Worm (Caenorhabditis elegans): ENCODE measurements around the gene F14H3.15.

F14H3.15 gene

DNA sequence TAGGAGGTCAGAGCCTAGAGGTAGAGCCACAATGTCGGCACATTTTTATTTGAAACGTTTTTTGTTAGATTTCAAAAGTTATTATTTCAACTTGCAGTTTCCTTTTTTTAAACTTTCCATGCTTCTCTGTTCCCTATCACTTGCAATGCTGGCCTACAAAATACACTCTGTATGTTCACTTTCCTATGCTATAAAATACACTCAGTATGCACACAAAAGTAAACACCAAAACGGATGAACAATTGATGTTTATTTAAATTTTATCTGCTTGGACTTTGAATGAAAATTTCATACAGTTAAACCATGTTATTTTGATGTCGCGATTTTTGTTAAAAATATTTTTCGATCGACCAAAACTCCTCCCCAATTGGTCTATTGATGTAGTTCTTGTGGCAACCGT lies 20.6 kb upstream of the F14H3.15 start:
- TF ChIP-seq mab-9 (GFP tag; IDR thresholded peaks at IDR 0.05) (no peak), fkh-8 (tag; optimal IDR thresholded peaks at IDR 0.05) (no peak), vab-15 (tag; optimal IDR thresholded peaks at IDR 0.05) (no peak), pqm-1 (tag; optimal IDR thresholded peaks at IDR 0.05) (no peak), ceh-63 (GFP tag; optimal IDR thresholded peaks at IDR 0.05) (no peak), ces-1 (GFP tag; optimal IDR thresholded peaks at IDR 0.05) (no peak), ceh-90 (tag; optimal IDR thresholded peaks at IDR 0.05) (no peak), ets-5 (GFP tag; IDR thresholded peaks at IDR 0.05) (no peak), isw-1 (GFP tag; IDR thresholded peaks at IDR 0.05) (no peak), lin-35 (GFP tag; optimal IDR thresholded peaks at IDR 0.05) (no peak), swsn-7 (tag; optimal IDR thresholded peaks at IDR 0.05) (no peak), unc-98 (GFP tag; IDR thresholded peaks at IDR 0.05) (no peak), nhr-77 (tag; optimal IDR thresholded peaks at IDR 0.05) (no peak)

DNA sequence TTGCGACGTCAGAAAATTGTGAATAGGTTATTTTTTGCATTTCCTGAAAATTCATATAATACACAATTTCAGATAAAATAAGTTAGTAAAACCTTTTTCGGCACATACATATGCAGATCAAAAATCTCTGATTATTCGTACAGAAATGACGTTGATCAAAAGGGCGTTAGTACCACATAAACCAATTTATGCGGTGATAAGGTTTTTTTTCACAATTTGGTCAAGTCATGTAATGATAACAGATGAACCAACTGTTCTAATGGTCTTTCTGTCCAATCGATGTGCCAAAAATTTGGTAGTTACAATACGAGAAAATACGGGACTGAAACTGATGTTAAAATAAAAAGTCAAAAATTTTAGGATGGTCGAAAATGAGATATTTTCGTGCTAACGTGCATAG lies 20.0 kb upstream of the F14H3.15 start:
- TF ChIP-seq elt-2 (tag; optimal IDR thresholded peaks at IDR 0.05) (peak; percentile 23), hlh-17 (GFP tag; optimal IDR thresholded peaks at IDR 0.05; ENCODE audit: borderline replicate concordance) (no peak)

DNA sequence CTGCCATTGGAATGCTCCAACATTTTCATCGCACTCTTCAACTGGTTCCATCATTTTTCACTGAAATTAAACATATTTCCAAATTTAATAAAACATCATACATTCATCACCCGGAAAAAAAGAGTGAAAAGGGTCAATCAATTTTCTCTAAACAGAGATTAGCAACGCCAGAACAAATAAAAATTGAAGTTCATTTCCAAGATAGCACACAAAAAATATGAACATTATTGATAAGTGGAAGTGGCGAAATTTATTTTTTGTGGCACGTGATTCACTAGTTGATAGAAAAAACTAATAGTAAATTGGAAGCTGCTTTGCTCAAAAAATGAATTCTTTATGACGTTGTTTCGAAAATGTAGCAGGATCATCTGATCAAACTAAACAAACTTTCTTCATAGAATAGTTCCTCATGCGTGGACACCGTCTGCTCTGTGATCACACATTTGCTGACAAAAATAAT lies 15.2 kb upstream of the F14H3.15 start, which contains the start of the genes F14H3.12 and srj-29:
Gene F14H3.12 (minus strand): TSS at position 74 of the 460 bp plus-strand sequence.
Gene srj-29 (plus strand): TSS at position 410 of the 460 bp plus-strand sequence.
- TF ChIP-seq elt-2 (tag; optimal IDR thresholded peaks at IDR 0.05) (peak; percentile 48), Y116A8C.19 (tag; optimal IDR thresholded peaks at IDR 0.05; ENCODE audit: borderline replicate concordance) (no peak)

DNA sequence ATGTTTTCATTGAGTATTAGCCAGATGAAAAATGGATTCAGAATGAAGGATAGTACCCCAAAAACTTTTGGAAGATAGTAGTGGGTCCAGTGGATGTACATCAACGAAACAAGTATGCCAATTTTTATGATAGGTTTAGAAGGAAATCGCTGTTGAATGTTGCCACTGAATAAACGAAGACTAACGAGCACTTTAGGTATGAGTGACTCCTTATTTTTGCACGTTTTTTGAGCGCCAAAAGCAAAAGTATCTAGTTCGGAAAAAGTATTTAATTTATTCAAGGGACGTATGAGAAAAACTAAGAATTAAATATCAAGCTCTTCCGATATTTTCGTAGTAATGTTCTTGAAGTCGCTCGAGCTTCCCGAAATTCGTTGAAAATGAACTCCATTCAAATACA lies 13.8 kb upstream of the F14H3.15 start, which contains the start of gene srj-10:
Gene srj-10 (minus strand): TSS at position 101 of the 400 bp plus-strand sequence.
- TF ChIP-seq egl-27 (tag; optimal IDR thresholded peaks at IDR 0.05) (no peak), irx-1 (tag; optimal IDR thresholded peaks at IDR 0.05) (no peak), tbx-2 (tag; optimal IDR thresholded peaks at IDR 0.05) (no peak), pax-3 (tag; optimal IDR thresholded peaks at IDR 0.05) (no peak), nhr-28 (tag; optimal IDR thresholded peaks at IDR 0.05) (no peak), ztf-11 (tag; optimal IDR thresholded peaks at IDR 0.05) (no peak), C34B4.2 (tag; optimal IDR thresholded peaks at IDR 0.05) (no peak), zip-4 (GFP tag; optimal IDR thresholded peaks at IDR 0.05) (no peak), efl-3 (GFP tag; optimal IDR thresholded peaks at IDR 0.05) (no peak), lin-14 (GFP tag; optimal IDR thresholded peaks at IDR 0.05) (no peak), alr-1 (tag; optimal IDR thresholded peaks at IDR 0.05; ENCODE audit: borderline replicate concordance) (no peak), nhr-71 (tag; optimal IDR thresholded peaks at IDR 0.05) (no peak), elt-2 (tag; optimal IDR thresholded peaks at IDR 0.05) (no peak), unc-30 (tag; optimal IDR thresholded peaks at IDR 0.05) (no peak)

DNA sequence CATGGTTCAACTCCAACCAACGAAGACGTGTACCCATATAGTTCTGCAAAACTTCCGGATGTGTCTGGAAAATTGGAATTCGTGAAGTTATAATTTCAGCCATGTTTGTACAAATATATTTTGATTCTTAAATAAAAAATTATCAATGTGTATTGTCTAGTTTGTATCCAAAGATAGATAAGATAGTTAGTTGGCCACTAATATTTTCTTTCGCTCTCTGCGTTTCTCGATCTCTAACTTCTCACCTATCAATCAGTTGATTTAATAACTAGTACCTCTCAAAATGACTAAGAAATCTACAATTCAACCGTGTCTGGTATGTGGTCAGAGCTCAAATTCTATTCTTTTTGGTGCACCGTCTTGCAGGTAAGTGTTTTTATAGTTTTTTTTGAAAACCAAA lies 11.1 kb upstream of the F14H3.15 start, which contains the start of gene nhr-176:
Gene nhr-176 (plus strand): TSS at position 159 of the 400 bp plus-strand sequence.
- TF ChIP-seq ceh-8 (GFP tag; optimal IDR thresholded peaks at IDR 0.05): no peak
- peak; percentile 36 for TF ChIP-seq elt-2 (tag; optimal IDR thresholded peaks at IDR 0.05)
- TF ChIP-seq efl-1 (optimal IDR thresholded peaks at IDR 0.05): no peak
- peak in 1 of 2 experiments; percentile 34 for TF ChIP-seq efl-1 (GFP tag; optimal IDR thresholded peaks at IDR 0.05 in 1 of 2)
- no peak for TF ChIP-seq mdl-1 (tag; optimal IDR thresholded peaks at IDR 0.05)

Measured in whole organism, L1 larva.